Worm (Caenorhabditis elegans) whole organism, young adult: ENCODE results near the gene tag-243.

Source experiments
- F37B4.10 ChIP-seq: fragments of 200-800 bp; sonication (Bioruptor generic); IDR thresholded peaks from 2 replicates; pipeline ENCODE4 v1.3.6; 2022; ENCODE audit warnings: missing genetic modification characterization, missing compliant biosample characterization
- K11D2.4 ChIP-seq: fragments of 200-800 bp; sonication (Bioruptor generic); IDR thresholded peaks from 2 replicates; pipeline ENCODE4 v1.3.6; 2022; ENCODE audit warnings: missing genetic modification reagents, missing genetic modification characterization, missing compliant biosample characterization
- Y53F4B.3 ChIP-seq: fragments of 200-800 bp; sonication (Bioruptor generic); IDR thresholded peaks from 2 replicates; pipeline ENCODE4 v1.3.6; 2022; ENCODE audit warnings: missing genetic modification reagents, missing genetic modification characterization, missing compliant biosample characterization
- Y53G8AR.9 ChIP-seq: fragments of 200-800 bp; sonication (Bioruptor generic); conservative IDR thresholded peaks from 2 replicates; pipeline ENCODE4 v1.3.6; 2022; ENCODE audit warnings: missing genetic modification reagents, missing genetic modification characterization, missing compliant biosample characterization
- Y79H2A.3 ChIP-seq: fragments of 200-800 bp; sonication (Bioruptor generic); conservative IDR thresholded peaks from 2 replicates; pipeline ENCODE4 v1.3.6; 2022; ENCODE audit warnings: missing genetic modification reagents, missing genetic modification characterization, missing compliant biosample characterization
- Y95B8A.8 ChIP-seq: fragments of 200-800 bp; sonication (Bioruptor generic); IDR thresholded peaks from 2 replicates; pipeline ENCODE4 v1.3.6; 2022; ENCODE audit warnings: missing genetic modification reagents, missing genetic modification characterization, missing compliant biosample characterization
- aptf-3 ChIP-seq: fragments of 200-800 bp; sonication (Bioruptor generic); IDR thresholded peaks from 2 replicates; pipeline ENCODE4 v1.3.6; 2022; ENCODE audit warnings: missing genetic modification characterization, missing compliant biosample characterization
- atf-7 ChIP-seq: sonication (generic microtip); optimal IDR thresholded peaks from 2 replicates; lab custom pipeline; 2017; ENCODE audit warnings: mild to moderate bottlenecking, missing genetic modification characterization, missing compliant biosample characterization
- athp-1 ChIP-seq: sonication (generic microtip); optimal IDR thresholded peaks from 2 replicates; lab custom pipeline; 2017; ENCODE audit warnings: mild to moderate bottlenecking, missing genetic modification characterization, missing compliant biosample characterization
- attf-3 ChIP-seq: fragments of 200-800 bp; sonication (Bioruptor generic); conservative IDR thresholded peaks from 2 replicates; pipeline ENCODE4 v1.3.6; 2022; ENCODE audit warnings: missing genetic modification reagents, missing genetic modification characterization, missing compliant biosample characterization
- bed-1 ChIP-seq: fragments of 200-800 bp; sonication (Bioruptor generic); IDR thresholded peaks from 2 replicates; pipeline ENCODE4 v1.3.6; 2022; ENCODE audit warnings: missing genetic modification reagents, missing genetic modification characterization, missing compliant biosample characterization
- cebp-1 ChIP-seq, 2 experiments: fragments of 200-800 bp in 1 of 2; sonication (Bioruptor generic) in 1 of 2; sonication (generic microtip) in 1 of 2; IDR thresholded peaks in 1 of 2; optimal IDR thresholded peaks in 1 of 2; 2 replicates each; pipeline versions ENCODE4 v1.3.6 to Lab custom; 2017 to 2022; ENCODE audit warnings: missing compliant biosample characterization in 2 of 2, missing genetic modification characterization in 2 of 2, mild to moderate bottlenecking in 1 of 2, missing genetic modification reagents in 1 of 2, moderate library complexity in 1 of 2
- die-1 ChIP-seq: sonication (generic microtip); optimal IDR thresholded peaks from 2 replicates; lab custom pipeline; 2016; ENCODE audit warnings: missing genotype, mild to moderate bottlenecking, missing genetic modification characterization, missing compliant biosample characterization
- egl-18 ChIP-seq: fragments of 200-800 bp; sonication (Bioruptor generic); IDR thresholded peaks from 2 replicates; pipeline ENCODE4 v1.3.6; 2022; ENCODE audit warnings: missing genetic modification reagents, missing genetic modification characterization, missing compliant biosample characterization
- egl-44 ChIP-seq: fragments of 200-800 bp; sonication (Bioruptor generic); IDR thresholded peaks from 2 replicates; pipeline ENCODE4 v1.3.6; 2022; ENCODE audit warnings: missing genetic modification reagents, missing genetic modification characterization, missing compliant biosample characterization
- ekl-4 ChIP-seq: fragments of 200-800 bp; sonication (Bioruptor generic); IDR thresholded peaks from 2 replicates; pipeline ENCODE4 v1.3.6; 2022; ENCODE audit warnings: missing genetic modification reagents, missing genetic modification characterization, missing compliant biosample characterization
- gei-17 ChIP-seq: fragments of 200-800 bp; sonication (Bioruptor generic); optimal IDR thresholded peaks from 2 replicates; lab custom pipeline; 2018; ENCODE audit warnings: mild to moderate bottlenecking, missing genetic modification characterization, missing compliant biosample characterization
- hmg-1.2 ChIP-seq: fragments of 200-800 bp; sonication (Bioruptor generic); IDR thresholded peaks from 2 replicates; pipeline ENCODE4 v1.3.6; 2022; ENCODE audit warnings: missing genetic modification reagents, missing genetic modification characterization, missing compliant biosample characterization
- hmg-20 ChIP-seq: fragments of 200-800 bp; sonication (Bioruptor generic); IDR thresholded peaks from 2 replicates; pipeline ENCODE4 v1.3.6; 2022; ENCODE audit warnings: missing genetic modification reagents, missing genetic modification characterization, missing compliant biosample characterization
- hrde-1 ChIP-seq: sonication (generic microtip); optimal IDR thresholded peaks from 2 replicates; lab custom pipeline; 2016; ENCODE audit warnings: missing genetic modification characterization, mild to moderate bottlenecking, missing compliant biosample characterization, moderate library complexity, missing genotype, missing genetic modification reagents, borderline replicate concordance
- lag-1 ChIP-seq: fragments of 200-800 bp; sonication (Bioruptor generic); IDR thresholded peaks from 2 replicates; pipeline ENCODE4 v1.3.6; 2022; ENCODE audit warnings: missing genetic modification reagents, missing genetic modification characterization, missing compliant biosample characterization
- let-607 ChIP-seq, 2 experiments: fragments of 200-800 bp in 1 of 2; sonication (Bioruptor generic) in 1 of 2; sonication (generic microtip) in 1 of 2; optimal IDR thresholded peaks; 2 replicates each; lab custom pipeline; 2016 to 2018; ENCODE audit warnings: mild to moderate bottlenecking in 2 of 2, missing compliant biosample characterization in 2 of 2, missing genetic modification characterization in 2 of 2, moderate library complexity in 2 of 2, missing genotype in 1 of 2
- lin-35 ChIP-seq, 3 experiments: fragments of 150-350 bp in 2 of 3; sonication (generic microtip) in 1 of 3; optimal IDR thresholded peaks; 2 replicates each; lab custom pipeline; 2014 to 2018; ENCODE audit warnings: missing biosample characterization in 3 of 3, missing genetic modification characterization in 3 of 3, missing genetic modification reagents in 3 of 3
- lin-40 ChIP-seq: sonication (generic microtip); optimal IDR thresholded peaks from 2 replicates; lab custom pipeline; 2016; ENCODE audit warnings: missing genetic modification characterization, mild to moderate bottlenecking, missing compliant biosample characterization, missing genotype, missing genetic modification reagents
- lin-54 ChIP-seq: fragments of 200-800 bp; sonication (Bioruptor generic); optimal IDR thresholded peaks from 2 replicates; lab custom pipeline; 2018; ENCODE audit warnings: mild to moderate bottlenecking, missing genetic modification characterization, missing compliant biosample characterization
- lir-1 ChIP-seq: fragments of 200-800 bp; sonication (Bioruptor generic); conservative IDR thresholded peaks from 2 replicates; pipeline ENCODE4 v1.3.6; 2022; ENCODE audit warnings: missing genetic modification reagents, missing genetic modification characterization, missing compliant biosample characterization
- lsy-27 ChIP-seq: sonication (generic microtip); optimal IDR thresholded peaks from 2 replicates; lab custom pipeline; 2017; ENCODE audit warnings: missing genetic modification characterization, mild to moderate bottlenecking, missing compliant biosample characterization, antibody characterized with exemption, missing genotype, borderline replicate concordance; ENCODE audit not compliant: insufficient read depth
- madf-3 ChIP-seq: fragments of 200-800 bp; sonication (Bioruptor generic); IDR thresholded peaks from 2 replicates; pipeline ENCODE4 v1.3.6; 2022; ENCODE audit warnings: missing genetic modification reagents, missing genetic modification characterization, missing compliant biosample characterization
- mel-28 ChIP-seq: sonication (generic microtip); optimal IDR thresholded peaks from 2 replicates; lab custom pipeline; 2016; ENCODE audit warnings: borderline replicate concordance, mild to moderate bottlenecking, missing genetic modification characterization, missing compliant biosample characterization
- nfya-2 ChIP-seq: fragments of 200-800 bp; sonication (Bioruptor generic); IDR thresholded peaks from 2 replicates; pipeline ENCODE4 v1.3.6; 2022; ENCODE audit warnings: missing genetic modification reagents, missing genetic modification characterization, missing compliant biosample characterization
- nfyb-1 ChIP-seq: fragments of 200-800 bp; sonication (Bioruptor generic); IDR thresholded peaks from 2 replicates; pipeline ENCODE4 v1.3.6; 2022; ENCODE audit warnings: missing genetic modification reagents, missing genetic modification characterization, missing compliant biosample characterization
- rcor-1 ChIP-seq: fragments of 200-800 bp; sonication (Bioruptor generic); IDR thresholded peaks from 2 replicates; pipeline ENCODE4 v1.3.6; 2022; ENCODE audit warnings: missing genetic modification reagents, missing genetic modification characterization, missing compliant biosample characterization
- rec-8 ChIP-seq, 2 experiments: sonication (generic microtip); optimal IDR thresholded peaks; 2 replicates each; lab custom pipeline; 2016; ENCODE audit warnings: mild to moderate bottlenecking in 2 of 2, missing genetic modification characterization in 2 of 2, missing genetic modification reagents in 2 of 2, missing genotype in 2 of 2, missing biosample characterization in 1 of 2, missing compliant biosample characterization in 1 of 2, moderate library complexity in 1 of 2
- repo-1 ChIP-seq: sonication (generic microtip); optimal IDR thresholded peaks from 2 replicates; lab custom pipeline; 2017; ENCODE audit warnings: mild to moderate bottlenecking, missing genetic modification characterization, missing compliant biosample characterization
- rpc-1 ChIP-seq, 2 experiments: fragments of 150-350 bp in 1 of 2; sonication (generic microtip) in 1 of 2; optimal IDR thresholded peaks; 2 replicates each; lab custom pipeline; 2014 to 2018; ENCODE audit warnings: missing biosample characterization in 1 of 2, missing genetic modification characterization in 1 of 2, missing genetic modification reagents in 1 of 2, missing genotype in 1 of 2
- tbx-9 ChIP-seq: sonication (generic microtip); optimal IDR thresholded peaks from 2 replicates; lab custom pipeline; 2016; ENCODE audit warnings: borderline replicate concordance, missing genetic modification characterization, inconsistent platforms, missing compliant biosample characterization
- tlf-1 ChIP-seq: fragments of 200-800 bp; sonication (Bioruptor generic); optimal IDR thresholded peaks from 2 replicates; lab custom pipeline; 2018; ENCODE audit warnings: mild to moderate bottlenecking, missing genetic modification characterization, missing compliant biosample characterization
- unc-62 ChIP-seq: fragments of 150-350 bp; optimal IDR thresholded peaks from 2 replicates; lab custom pipeline; 2014; ENCODE audit warnings: missing biosample characterization, missing genetic modification reagents, missing genetic modification characterization
- xnd-1 ChIP-seq: sonication (generic microtip); optimal IDR thresholded peaks from 2 replicates; lab custom pipeline; 2016; ENCODE audit warnings: missing genotype, missing genetic modification reagents, missing genetic modification characterization, missing compliant biosample characterization
- ztf-26 ChIP-seq: sonication (generic microtip); optimal IDR thresholded peaks from 2 replicates; lab custom pipeline; 2017; ENCODE audit warnings: missing genetic modification characterization, missing compliant biosample characterization
- ztf-3 ChIP-seq: fragments of 200-800 bp; sonication (Bioruptor generic); optimal IDR thresholded peaks from 2 replicates; lab custom pipeline; 2018; ENCODE audit warnings: mild to moderate bottlenecking, missing genetic modification characterization, missing compliant biosample characterization
- ztf-6 ChIP-seq: fragments of 200-800 bp; sonication (Bioruptor generic); IDR thresholded peaks from 2 replicates; pipeline ENCODE4 v1.3.6; 2022; ENCODE audit warnings: missing genetic modification reagents, missing genetic modification characterization, missing compliant biosample characterization

The tag-243 gene

ce11 chrIII:4653912-4654311, 34.3 kb downstream of the tag-243 start:
- no peak for TF ChIP-seq tlf-1 (GFP tag; lab: Kevin White, UChicago)
- TF ChIP-seq athp-1 (tag; lab: Kevin White, UChicago): peak; percentile 13
- 0 out of 2 replicates have a peak, but pooled peaks have one; percentile 28 for TF ChIP-seq egl-18
- TF ChIP-seq repo-1 (tag; lab: Kevin White, UChicago): peak; percentile 57
- no peak for TF ChIP-seq mel-28 (tag; lab: Kevin White, UChicago)
- TF ChIP-seq gei-17 (GFP tag; lab: Kevin White, UChicago): no peak
- peak; percentile 17; the same call in 1 of the 2 replicates for TF ChIP-seq nfya-2 (GFP tag; lab: Robert Waterston, UW)
- TF ChIP-seq rpc-1 (optimal IDR thresholded peaks at IDR 0.05; lab: Kevin White, UChicago): no peak
- TF ChIP-seq rpc-1 (tag; optimal IDR thresholded peaks at IDR 0.05; lab: Kevin White, UChicago): no peak
- peak; percentile 75 for TF ChIP-seq nfyb-1 (GFP tag; lab: Robert Waterston, UW)
- TF ChIP-seq aptf-3 (GFP tag; lab: Robert Waterston, UW): 0 out of 2 replicates have a peak, but pooled peaks have one; percentile 50
- TF ChIP-seq rcor-1 (GFP tag; lab: Robert Waterston, UW): no peak
- peak; percentile 48; the same call in 1 of the 2 replicates for TF ChIP-seq K11D2.4 (GFP tag; lab: Robert Waterston, UW)
- peak in 1 of 2 experiments; percentile 34 for TF ChIP-seq let-607 (tag; optimal IDR thresholded peaks at IDR 0.05; lab: Kevin White, UChicago)
- TF ChIP-seq hmg-1.2: 0 out of 2 replicates have a peak, but pooled peaks have one; percentile 9
- TF ChIP-seq atf-7 (tag; lab: Kevin White, UChicago): no peak
- TF ChIP-seq Y53F4B.3 (GFP tag; lab: Robert Waterston, UW): no peak
- no peak for TF ChIP-seq cebp-1 (GFP tag; IDR thresholded peaks at IDR 0.05; lab: Robert Waterston, UW)
- peak; percentile 48 for TF ChIP-seq cebp-1 (tag; optimal IDR thresholded peaks at IDR 0.05; lab: Kevin White, UChicago)
- no peak for TF ChIP-seq lin-54 (GFP tag; lab: Kevin White, UChicago)
- TF ChIP-seq lir-1 (GFP tag; lab: Robert Waterston, UW): peak; percentile 8; the same call in 1 of the 2 replicates
- TF ChIP-seq lin-35 (GFP tag; optimal IDR thresholded peaks at IDR 0.05; lab: Kevin White, UChicago): peak in 1 of 3 experiments; percentile 69
- TF ChIP-seq ztf-6 (GFP tag; lab: Robert Waterston, UW): peak; percentile 55; the same call in 1 of the 2 replicates
- peak; percentile 6 for TF ChIP-seq lin-40
- no peak for TF ChIP-seq F37B4.10 (GFP tag; lab: Robert Waterston, UW)
- peak; percentile 61; the same call in 1 of the 2 replicates for TF ChIP-seq ekl-4 (GFP tag; lab: Robert Waterston, UW)
- TF ChIP-seq Y53G8AR.9 (GFP tag; lab: Robert Waterston, UW): 0 out of 2 replicates have a peak, but pooled peaks have one; percentile 61
- TF ChIP-seq egl-44 (GFP tag; lab: Robert Waterston, UW): 0 out of 2 replicates have a peak, but pooled peaks have one; percentile 18

- TF ChIP-seq bed-1 (0 out of 2 replicates have a peak, but pooled peaks have one; percentile 4), die-1 (tag; lab: Kevin White, UChicago) (no peak), lsy-27 (tag; lab: Kevin White, UChicago) (no peak), cebp-1 (GFP tag; IDR thresholded peaks at IDR 0.05; lab: Robert Waterston, UW) (0 out of 2 replicates have a peak, but pooled peaks have one; percentile 16), cebp-1 (tag; optimal IDR thresholded peaks at IDR 0.05; lab: Kevin White, UChicago) (peak; percentile 39), attf-3 (no peak), hrde-1 (tag; lab: Kevin White, UChicago) (no peak), madf-3 (GFP tag; lab: Robert Waterston, UW) (0 out of 2 replicates have a peak, but pooled peaks have one; percentile 65), Y53G8AR.9 (GFP tag; lab: Robert Waterston, UW) (peak; percentile 73; the same call in 1 of the 2 replicates), xnd-1 (tag; lab: Kevin White, UChicago) (no peak), ztf-3 (GFP tag; lab: Kevin White, UChicago) (no peak), Y79H2A.3 (GFP tag; lab: Robert Waterston, UW) (0 out of 2 replicates have a peak, but pooled peaks have one; percentile 34), athp-1 (tag; lab: Kevin White, UChicago) (peak; percentile 17), rec-8 (tag; optimal IDR thresholded peaks at IDR 0.05; lab: Kevin White, UChicago) (no peak), unc-62 (GFP tag; lab: Kevin White, UChicago) (no peak), hmg-20 (GFP tag; lab: Robert Waterston, UW) (no peak), ztf-6 (GFP tag; lab: Robert Waterston, UW) (no peak), lag-1 (GFP tag; lab: Robert Waterston, UW) (no peak), Y95B8A.8 (no peak), ztf-26 (tag; lab: Kevin White, UChicago) (no peak), tbx-9 (tag; lab: Kevin White, UChicago) (no peak), Y53F4B.3 (GFP tag; lab: Robert Waterston, UW) (no peak)
Measured at ce11 chrIII:4653374-4653773, 34.9 kb downstream of the tag-243 start.
